Fruit fly (Drosophila melanogaster) whole organism, embryonic: ENCODE data around the gene Vti1b.

ENCODE experiments used
- CG10274 ChIP-seq: fragments of 200-800 bp; sonication (Bioruptor generic); optimal IDR thresholded peaks from 3 replicates; lab custom pipeline; 2017; ENCODE audit warnings: missing biosample characterization, mild to moderate bottlenecking, missing genetic modification characterization
- CG11085 ChIP-seq: fragments of 200-800 bp; sonication (Bioruptor generic); IDR thresholded peaks from 2 replicates; pipeline ENCODE4 v1.3.6; 2022; ENCODE audit warnings: missing biosample characterization, missing genetic modification characterization
- CG13775 ChIP-seq: fragments of 200-800 bp; sonication (Bioruptor generic); optimal IDR thresholded peaks from 3 replicates; lab custom pipeline; 2017; ENCODE audit warnings: missing biosample characterization, mild to moderate bottlenecking, missing genetic modification characterization
- CG1603 ChIP-seq: fragments of 200-800 bp; sonication (Bioruptor generic); optimal IDR thresholded peaks from 2 replicates; lab custom pipeline; 2019; ENCODE audit warnings: missing biosample characterization, mild to moderate bottlenecking, missing genetic modification characterization, moderate library complexity
- CG16779 ChIP-seq: fragments of 200-800 bp; sonication (Bioruptor generic); IDR thresholded peaks from 2 replicates; pipeline ENCODE4 v1.3.6; 2022; ENCODE audit warnings: missing biosample characterization, missing genetic modification characterization
- CG18011 ChIP-seq: fragments of 200-800 bp; sonication (Bioruptor generic); optimal IDR thresholded peaks from 2 replicates; lab custom pipeline; 2017; ENCODE audit warnings: missing biosample characterization, missing genetic modification characterization, mild to moderate bottlenecking, moderate library complexity, missing genotype
- CG18619 ChIP-seq: fragments of 200-800 bp; sonication (Bioruptor generic); optimal IDR thresholded peaks from 3 replicates; lab custom pipeline; 2017; ENCODE audit warnings: missing biosample characterization, mild to moderate bottlenecking, missing genetic modification characterization
- CG2199 ChIP-seq: fragments of 200-800 bp; sonication (Bioruptor generic); IDR thresholded peaks from 3 replicates; pipeline ENCODE4 v1.3.6; 2022; ENCODE audit warnings: missing biosample characterization, missing genetic modification characterization
- CG2678 ChIP-seq: fragments of 200-800 bp; sonication (Bioruptor generic); optimal IDR thresholded peaks from 3 replicates; lab custom pipeline; 2019; ENCODE audit warnings: missing biosample characterization, mild to moderate bottlenecking, missing genetic modification characterization, moderate library complexity
- CG30403 ChIP-seq: fragments of 200-800 bp; sonication (Bioruptor generic); optimal IDR thresholded peaks from 3 replicates; lab custom pipeline; 2016; ENCODE audit warnings: missing biosample characterization, missing genetic modification characterization
- CG3281 ChIP-seq: fragments of 200-800 bp; sonication (Bioruptor generic); optimal IDR thresholded peaks from 3 replicates; lab custom pipeline; 2017; ENCODE audit warnings: missing biosample characterization, mild to moderate bottlenecking, missing genetic modification characterization
- CG4328 ChIP-seq: fragments of 200-800 bp; sonication (Bioruptor generic); optimal IDR thresholded peaks from 3 replicates; lab custom pipeline; 2017; ENCODE audit warnings: missing biosample characterization, missing genetic modification reagents, missing genetic modification characterization
- CG4707 ChIP-seq: fragments of 200-800 bp; sonication (Bioruptor generic); optimal IDR thresholded peaks from 2 replicates; lab custom pipeline; 2018; ENCODE audit warnings: missing biosample characterization, mild to moderate bottlenecking, missing genetic modification characterization, moderate library complexity
- CG6175 ChIP-seq: fragments of 200-800 bp; sonication (Bioruptor generic); IDR thresholded peaks from 3 replicates; pipeline ENCODE4 v1.3.6; 2022; ENCODE audit warnings: missing biosample characterization, missing genetic modification characterization
- CG6813 ChIP-seq: fragments of 200-800 bp; sonication (Bioruptor generic); optimal IDR thresholded peaks from 2 replicates; lab custom pipeline; 2017; ENCODE audit warnings: missing biosample characterization, missing genetic modification characterization, mild to moderate bottlenecking, moderate library complexity, missing genetic modification reagents
- CG8089 ChIP-seq: fragments of 200-800 bp; sonication (Bioruptor generic); optimal IDR thresholded peaks from 3 replicates; lab custom pipeline; 2016; ENCODE audit warnings: missing biosample characterization, missing genetic modification characterization
- CG8281 ChIP-seq: fragments of 200-800 bp; sonication (Bioruptor generic); optimal IDR thresholded peaks from 2 replicates; lab custom pipeline; 2018; ENCODE audit warnings: missing biosample characterization, mild to moderate bottlenecking, missing genetic modification characterization, moderate library complexity
- Camta ChIP-seq: fragments of 200-800 bp; sonication (Bioruptor generic); optimal IDR thresholded peaks from 2 replicates; lab custom pipeline; 2016; ENCODE audit warnings: missing biosample characterization, missing genetic modification characterization
- CoRest ChIP-seq: fragments of 200-800 bp; sonication (Bioruptor generic); optimal IDR thresholded peaks from 3 replicates; lab custom pipeline; 2018; ENCODE audit warnings: missing biosample characterization, mild to moderate bottlenecking, missing genetic modification characterization, moderate library complexity
- D19B ChIP-seq: fragments of 200-800 bp; sonication (Bioruptor generic); optimal IDR thresholded peaks from 2 replicates; lab custom pipeline; 2017; ENCODE audit warnings: missing biosample characterization, mild to moderate bottlenecking, missing genetic modification characterization
- Dip3 ChIP-seq: fragments of 200-800 bp; sonication (Bioruptor generic); optimal IDR thresholded peaks from 3 replicates; lab custom pipeline; 2016; ENCODE audit warnings: missing biosample characterization, missing genetic modification characterization
- Doc3 ChIP-seq: fragments of 200-800 bp; sonication (Bioruptor generic); IDR thresholded peaks from 3 replicates; pipeline ENCODE4 v1.3.6; 2022; ENCODE audit warnings: missing biosample characterization, missing genetic modification characterization; ENCODE audit not compliant: partially characterized antibody
- HHEX ChIP-seq: fragments of 200-800 bp; sonication (Bioruptor generic); optimal IDR thresholded peaks from 3 replicates; lab custom pipeline; 2017; ENCODE audit warnings: missing biosample characterization, mild to moderate bottlenecking, missing genetic modification characterization, missing genetic modification reagents
- HLHmδ ChIP-seq: fragments of 200-800 bp; sonication (Bioruptor generic); optimal IDR thresholded peaks from 2 replicates; lab custom pipeline; 2018; ENCODE audit warnings: missing biosample characterization, mild to moderate bottlenecking, missing genetic modification characterization, moderate library complexity
- HmgZ ChIP-seq: fragments of 200-800 bp; sonication (Bioruptor generic); optimal IDR thresholded peaks from 2 replicates; lab custom pipeline; 2018; ENCODE audit warnings: missing biosample characterization, mild to moderate bottlenecking, missing genetic modification characterization
- NC2α ChIP-seq: fragments of 200-800 bp; sonication (Bioruptor generic); optimal IDR thresholded peaks from 2 replicates; lab custom pipeline; 2016; ENCODE audit warnings: missing biosample characterization, missing genetic modification characterization
- Nf-YA ChIP-seq: fragments of 200-800 bp; sonication (Bioruptor generic); IDR thresholded peaks from 2 replicates; pipeline ENCODE4 v1.3.6; 2022; ENCODE audit warnings: missing biosample characterization, missing genetic modification characterization
- NfI ChIP-seq: fragments of 200-800 bp; sonication (Bioruptor generic); optimal IDR thresholded peaks from 3 replicates; lab custom pipeline; 2018; ENCODE audit warnings: missing biosample characterization, mild to moderate bottlenecking, missing genetic modification characterization, moderate library complexity
- Ptx1 ChIP-seq: fragments of 200-800 bp; sonication (Bioruptor generic); IDR thresholded peaks from 2 replicates; pipeline ENCODE4 v1.3.6; 2022; ENCODE audit warnings: missing biosample characterization, missing genetic modification characterization
- Rx ChIP-seq: fragments of 200-800 bp; sonication (Bioruptor generic); IDR thresholded peaks from 2 replicates; pipeline ENCODE4 v1.3.6; 2022; ENCODE audit warnings: missing biosample characterization, missing genetic modification characterization
- Scr ChIP-seq: fragments of 200-800 bp; sonication (Bioruptor generic); IDR thresholded peaks from 2 replicates; pipeline ENCODE4 v1.3.6; 2022; ENCODE audit warnings: missing biosample characterization, missing genetic modification characterization; ENCODE audit not compliant: partially characterized antibody
- Six4 ChIP-seq: fragments of 200-800 bp; sonication (Bioruptor generic); optimal IDR thresholded peaks from 2 replicates; lab custom pipeline; 2016; ENCODE audit warnings: missing biosample characterization, missing genetic modification characterization
- Vsx1 ChIP-seq: fragments of 200-800 bp; sonication (Bioruptor generic); optimal IDR thresholded peaks from 2 replicates; lab custom pipeline; 2017; ENCODE audit warnings: missing biosample characterization, mild to moderate bottlenecking, missing genetic modification characterization, missing genetic modification reagents
- Xbp1 ChIP-seq: fragments of 200-800 bp; sonication (Bioruptor generic); optimal IDR thresholded peaks from 3 replicates; lab custom pipeline; 2016; ENCODE audit warnings: missing biosample characterization, mild to moderate bottlenecking, missing genetic modification characterization
- ac ChIP-seq: fragments of 200-800 bp; sonication (Bioruptor generic); optimal IDR thresholded peaks from 3 replicates; lab custom pipeline; 2017; ENCODE audit warnings: missing biosample characterization, mild to moderate bottlenecking, missing genetic modification characterization
- chn ChIP-seq: fragments of 200-800 bp; sonication (Bioruptor generic); optimal IDR thresholded peaks from 2 replicates; lab custom pipeline; 2016; ENCODE audit warnings: missing biosample characterization, missing genetic modification characterization
- dimm ChIP-seq: fragments of 200-800 bp; sonication (Bioruptor generic); IDR thresholded peaks from 2 replicates; pipeline ENCODE4 v1.3.6; 2022; ENCODE audit warnings: missing biosample characterization, missing genetic modification characterization
- dm ChIP-seq: fragments of 200-800 bp; sonication (Bioruptor generic); optimal IDR thresholded peaks from 3 replicates; lab custom pipeline; 2016; ENCODE audit warnings: missing biosample characterization, missing genetic modification characterization
- ems ChIP-seq: fragments of 200-800 bp; sonication (Bioruptor generic); optimal IDR thresholded peaks from 3 replicates; lab custom pipeline; 2016; ENCODE audit warnings: missing biosample characterization, missing genetic modification characterization
- fd102C ChIP-seq: fragments of 200-800 bp; sonication (Bioruptor generic); optimal IDR thresholded peaks from 2 replicates; lab custom pipeline; 2018; ENCODE audit warnings: missing biosample characterization, mild to moderate bottlenecking, missing genetic modification characterization, moderate library complexity
- ftz-f1 ChIP-seq: fragments of 200-800 bp; sonication (Bioruptor generic); optimal IDR thresholded peaks from 2 replicates; lab custom pipeline; 2016; ENCODE audit warnings: missing biosample characterization, missing genetic modification characterization
- fu2 ChIP-seq: fragments of 200-800 bp; sonication (Bioruptor generic); optimal IDR thresholded peaks from 2 replicates; lab custom pipeline; 2016; ENCODE audit warnings: missing biosample characterization, missing genetic modification characterization
- jigr1 ChIP-seq: fragments of 200-800 bp; sonication (Bioruptor generic); IDR thresholded peaks from 3 replicates; pipeline ENCODE4 v1.3.6; 2022; ENCODE audit warnings: missing biosample characterization, missing genetic modification characterization
- nau ChIP-seq: fragments of 200-800 bp; sonication (Bioruptor generic); optimal IDR thresholded peaks from 3 replicates; lab custom pipeline; 2017; ENCODE audit warnings: missing biosample characterization, mild to moderate bottlenecking, missing genetic modification characterization, missing genetic modification reagents
- pum ChIP-seq: fragments of 200-800 bp; sonication (Bioruptor generic); optimal IDR thresholded peaks from 2 replicates; lab custom pipeline; 2016; ENCODE audit warnings: missing biosample characterization, missing genetic modification characterization
- sc ChIP-seq, 3 experiments: fragments of >200 bp in 2 of 3; fragments of 200-800 bp in 1 of 3; sonication (Bioruptor generic) in 1 of 3; optimal IDR thresholded peaks; 2 replicates in 2 of 3; 3 replicates in 1 of 3; lab custom pipeline; 2017; ENCODE audit warnings: mild to moderate bottlenecking in 1 of 3, missing biosample characterization in 1 of 3, missing genetic modification characterization in 1 of 3, missing genetic modification reagents in 1 of 3
- tgo ChIP-seq: fragments of 200-800 bp; sonication (Bioruptor generic); IDR thresholded peaks from 3 replicates; pipeline ENCODE4 v1.3.6; 2022; ENCODE audit warnings: missing biosample characterization, missing genetic modification characterization
- ttk ChIP-seq: fragments of 200-800 bp; sonication (Bioruptor generic); IDR thresholded peaks from 2 replicates; pipeline ENCODE4 v2.1.2; 2022; ENCODE audit warnings: missing biosample characterization, missing genetic modification characterization
- vfl ChIP-seq: fragments of 200-800 bp; sonication (Bioruptor generic); optimal IDR thresholded peaks from 2 replicates; lab custom pipeline; 2016; ENCODE audit warnings: missing biosample characterization, missing genetic modification characterization

Vti1b gene

DNA sequence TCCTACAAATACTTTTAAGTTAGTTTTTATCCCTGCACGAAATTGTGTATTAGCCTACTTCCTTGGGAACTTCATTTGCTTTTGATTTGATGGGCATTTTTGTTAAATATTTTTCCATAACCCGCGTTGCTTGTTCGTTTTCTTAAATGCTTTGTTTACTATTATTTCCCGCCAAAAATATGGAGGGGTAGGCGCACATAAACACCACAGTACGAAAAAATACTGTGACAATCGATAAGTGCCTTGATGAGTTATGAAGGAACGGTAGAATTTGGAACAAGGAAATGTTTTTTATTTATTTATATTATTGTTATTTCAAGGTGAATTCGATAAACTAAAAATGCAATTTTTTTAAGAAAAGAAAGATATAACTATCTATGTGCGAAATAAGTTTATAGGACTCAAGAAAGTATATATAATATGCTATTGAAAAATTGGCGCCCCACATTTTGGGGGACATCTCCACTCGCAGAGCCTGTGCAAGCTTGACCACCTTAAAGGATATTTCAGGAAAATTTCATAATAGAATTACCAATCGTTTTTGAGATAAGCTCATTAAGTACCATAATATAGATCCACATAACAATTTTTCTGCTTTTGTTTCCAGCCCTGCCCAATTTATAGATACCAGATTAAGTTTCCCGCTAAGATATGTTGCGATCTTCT is 30.7 kb upstream of the Vti1b start, which contains the start of the genes WRNexo and Nup43 (continued):
- TF ChIP-seq ttk, result peak; percentile 36; the same call in 1 of the 2 replicates
- TF ChIP-seq ems, result peak; percentile 14
- peak; percentile 69 for TF ChIP-seq CoRest (tag; lab: Kevin White, UChicago)
- no peak for TF ChIP-seq CG4328 (GFP tag; lab: Kevin White, UChicago)
- no peak for TF ChIP-seq CG2199
- TF ChIP-seq sc (optimal IDR thresholded peaks at IDR 0.05; lab: Kevin White, UChicago), result no peak
- TF ChIP-seq sc (GFP tag; optimal IDR thresholded peaks at IDR 0.05; lab: Kevin White, UChicago), result no peak
- no peak for TF ChIP-seq CG6813
- peak; percentile 6 for TF ChIP-seq Six4 (GFP tag; lab: Kevin White, UChicago)
- peak; percentile 31 for TF ChIP-seq dm
- no peak for TF ChIP-seq CG16779 (GFP tag; lab: Robert Waterston, UW)
- no peak for TF ChIP-seq CG6175
- TF ChIP-seq dimm, result no peak
- TF ChIP-seq NfI, result peak; percentile 22
- TF ChIP-seq HLHmδ (GFP tag; lab: Kevin White, UChicago), result no peak
- TF ChIP-seq Camta (GFP tag; lab: Kevin White, UChicago), result peak; percentile 3
- TF ChIP-seq Ptx1, result peak; percentile 50
- TF ChIP-seq CG3281 (GFP tag; lab: Kevin White, UChicago), result no peak
- no peak for TF ChIP-seq CG8281 (tag; lab: Kevin White, UChicago)
- TF ChIP-seq D19B, result no peak
- TF ChIP-seq tgo (GFP tag; lab: Robert Waterston, UW), result no peak
- peak; percentile 47 for TF ChIP-seq pum (GFP tag; lab: Kevin White, UChicago)
- TF ChIP-seq Doc3 (GFP tag; lab: Robert Waterston, UW), result no peak
- peak; percentile 15 for TF ChIP-seq CG18011 (GFP tag; lab: Kevin White, UChicago)
- no peak for TF ChIP-seq ac (GFP tag; lab: Kevin White, UChicago)
- no peak for TF ChIP-seq Nf-YA (GFP tag; lab: Robert Waterston, UW)
- no peak for TF ChIP-seq CG4707 (GFP tag; lab: Kevin White, UChicago)
- no peak for TF ChIP-seq fd102C
- TF ChIP-seq chn (GFP tag; lab: Kevin White, UChicago), result peak; percentile 33
- no peak for TF ChIP-seq jigr1 (GFP tag; lab: Robert Waterston, UW)
- TF ChIP-seq CG11085 (GFP tag; lab: Robert Waterston, UW), result no peak
- TF ChIP-seq vfl (GFP tag; lab: Kevin White, UChicago), result peak; percentile 2
- 0 out of 2 replicates have a peak, but pooled peaks have one; percentile 20 for TF ChIP-seq Rx
- no peak for TF ChIP-seq CG2678 (tag; lab: Kevin White, UChicago)
- TF ChIP-seq HmgZ (tag; lab: Kevin White, UChicago), result no peak
- TF ChIP-seq ftz-f1 (GFP tag; lab: Kevin White, UChicago), result no peak
- TF ChIP-seq CG13775 (GFP tag; lab: Kevin White, UChicago), result peak; percentile 67
- no peak for TF ChIP-seq CG10274
- no peak for TF ChIP-seq CG8089 (GFP tag; lab: Kevin White, UChicago)
- TF ChIP-seq nau, result no peak
- no peak for TF ChIP-seq fu2
- TF ChIP-seq NC2α, result peak; percentile 4
- no peak for TF ChIP-seq CG1603 (tag; lab: Kevin White, UChicago)
- no peak for TF ChIP-seq Scr
- peak; percentile 40 for TF ChIP-seq Xbp1 (GFP tag; lab: Kevin White, UChicago)
- no peak for TF ChIP-seq Vsx1
- TF ChIP-seq HHEX (GFP tag; lab: Kevin White, UChicago), result no peak
- TF ChIP-seq CG30403 (GFP tag; lab: Kevin White, UChicago), result peak; percentile 61
- peak; percentile 7 for TF ChIP-seq Dip3 (GFP tag; lab: Kevin White, UChicago)
- peak; percentile 4 for TF ChIP-seq CG18619
